Worm (Caenorhabditis elegans) whole organism, midembryonic: ENCODE measurements around the gene srz-95.

Experiments
- T22C8.4 ChIP-seq: fragments of 200-800 bp; sonication (Bioruptor generic); IDR thresholded peaks from 2 replicates; pipeline ENCODE4 v1.3.6; 2022; ENCODE audit warnings: missing genetic modification characterization, missing compliant biosample characterization
- cog-1 ChIP-seq: sonication (generic microtip); optimal IDR thresholded peaks from 2 replicates; lab custom pipeline; 2016; ENCODE audit warnings: missing genetic modification characterization, missing compliant biosample characterization
- flt-1 ChIP-seq: fragments of 200-800 bp; sonication (Bioruptor generic); IDR thresholded peaks from 2 replicates; pipeline ENCODE4 v1.3.6; 2022; ENCODE audit warnings: missing genetic modification characterization, missing compliant biosample characterization
- klf-2 ChIP-seq: fragments of 200-800 bp; sonication (Bioruptor generic); conservative IDR thresholded peaks from 2 replicates; pipeline ENCODE4 v1.3.6; 2022; ENCODE audit warnings: missing genetic modification reagents, missing genetic modification characterization, missing compliant biosample characterization
- med-1 ChIP-seq: sonication (generic microtip); optimal IDR thresholded peaks from 2 replicates; lab custom pipeline; 2017; ENCODE audit warnings: missing genetic modification characterization, mild to moderate bottlenecking, missing compliant biosample characterization, antibody characterized with exemption, missing genetic modification reagents; ENCODE audit not compliant: insufficient read depth
- ref-1 ChIP-seq: fragments of 200-800 bp; sonication (Bioruptor generic); conservative IDR thresholded peaks from 2 replicates; pipeline ENCODE4 v1.3.6; 2022; ENCODE audit warnings: missing genetic modification reagents, missing genetic modification characterization, missing compliant biosample characterization
- tab-1 ChIP-seq: fragments of 200-800 bp; sonication (Bioruptor generic); IDR thresholded peaks from 2 replicates; pipeline ENCODE4 v1.3.6; 2022; ENCODE audit warnings: missing genetic modification characterization, missing compliant biosample characterization
- ztf-23 ChIP-seq: fragments of 200-800 bp; sonication (Bioruptor generic); IDR thresholded peaks from 2 replicates; pipeline ENCODE4 v1.3.6; 2022; ENCODE audit warnings: missing genetic modification reagents, missing genetic modification characterization, missing compliant biosample characterization
- ztf-29 ChIP-seq: fragments of 200-800 bp; sonication (Bioruptor generic); IDR thresholded peaks from 2 replicates; pipeline ENCODE4 v1.3.6; 2022; ENCODE audit warnings: missing genetic modification reagents, missing genetic modification characterization, missing compliant biosample characterization

ce11 chrV:17030430-17030829, 38.6 kb downstream of the srz-95 start:
- no peak for TF ChIP-seq ztf-23 (GFP tag; lab: Robert Waterston, UW)
- TF ChIP-seq ztf-29 = no peak
- TF ChIP-seq flt-1 = no peak
- no peak for TF ChIP-seq tab-1 (GFP tag; lab: Robert Waterston, UW)
- TF ChIP-seq klf-2 = no peak
- no peak for TF ChIP-seq T22C8.4 (GFP tag; lab: Robert Waterston, UW)
- TF ChIP-seq med-1 (GFP tag; lab: Kevin White, UChicago) = no peak
- TF ChIP-seq ref-1 = no peak
- TF ChIP-seq cog-1 (tag; lab: Kevin White, UChicago) = no peak
